Worm (Caenorhabditis elegans) whole organism, L4 larva: ENCODE results near the gene bus-12.

Experiments
- ZK546.5 ChIP-seq, 2 experiments: sonication (generic microtip); optimal IDR thresholded peaks; 2 replicates each; lab custom pipeline; 2017; ENCODE audit warnings: missing biosample characterization in 2 of 2, missing genetic modification characterization in 2 of 2
- mdl-1 ChIP-seq, 2 experiments: fragments of 150-350 bp in 1 of 2; sonication (generic microtip) in 1 of 2; optimal IDR thresholded peaks; 2 replicates each; lab custom pipeline; 2014 to 2017; ENCODE audit warnings: missing biosample characterization in 2 of 2, missing genetic modification characterization in 2 of 2
- mdt-29 ChIP-seq: fragments of 200-800 bp; sonication (Bioruptor generic); IDR thresholded peaks from 2 replicates; pipeline ENCODE4 v1.3.6; 2022; ENCODE audit warnings: missing genetic modification reagents, missing genetic modification characterization, missing compliant biosample characterization
- nhr-10 ChIP-seq: fragments of 150-350 bp; optimal IDR thresholded peaks from 2 replicates; lab custom pipeline; 2014; ENCODE audit warnings: missing biosample characterization, missing genetic modification characterization
- nhr-25 ChIP-seq: sonication (generic microtip); optimal IDR thresholded peaks from 2 replicates; lab custom pipeline; 2017; ENCODE audit warnings: missing genetic modification characterization, mild to moderate bottlenecking, missing compliant biosample characterization, antibody characterized with exemption, moderate library complexity, borderline replicate concordance; ENCODE audit not compliant: insufficient read depth

DNA sequence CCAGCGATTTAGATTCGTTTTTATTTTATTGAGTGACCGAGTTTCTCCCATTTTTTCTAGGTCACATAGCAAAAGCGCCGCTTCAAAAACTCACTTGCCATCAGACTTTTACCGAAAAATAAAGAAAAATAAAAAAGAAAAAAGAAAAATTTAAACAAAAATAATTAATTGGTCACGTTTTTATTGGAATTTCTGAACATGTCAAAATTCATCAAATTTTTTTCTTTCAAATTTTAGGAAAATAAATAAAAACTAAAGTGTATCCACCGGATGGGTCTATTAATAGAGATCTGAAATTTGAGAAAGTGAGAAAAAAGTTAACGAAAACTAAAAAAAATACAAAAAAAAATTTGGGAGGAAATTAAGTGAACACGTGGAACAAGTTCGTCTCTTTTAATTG, 46.4 kb upstream of the bus-12 start, which contains the start of gene C48D1.9:
- TF ChIP-seq mdl-1 (tag; optimal IDR thresholded peaks at IDR 0.05; lab: Kevin White, UChicago) (no peak), mdt-29 (GFP tag; lab: Robert Waterston, UW) (no peak), nhr-10 (tag; lab: Kevin White, UChicago) (no peak), ZK546.5 (tag; optimal IDR thresholded peaks at IDR 0.05; lab: Kevin White, UChicago) (no peak), nhr-25 (tag; lab: Kevin White, UChicago) (no peak)
